Fruit fly (Drosophila melanogaster) whole organism, embryonic: ENCODE measurements around the gene CG6695.
A peak's percentile ranks its signal among the peaks of the same experiment; 100 is the strongest.

Source experiments
- Antp ChIP-seq: fragments of 200-800 bp; sonication (Bioruptor generic); optimal IDR thresholded peaks from 3 replicates; lab custom pipeline; 2016; ENCODE audit warnings: missing biosample characterization, missing genetic modification characterization
- B-H2 ChIP-seq: fragments of 200-800 bp; sonication (Bioruptor generic); optimal IDR thresholded peaks from 2 replicates; lab custom pipeline; 2018; ENCODE audit warnings: missing biosample characterization, mild to moderate bottlenecking, missing genetic modification characterization
- CG10147 ChIP-seq: fragments of 200-800 bp; sonication (Bioruptor generic); optimal IDR thresholded peaks from 2 replicates; lab custom pipeline; 2019; ENCODE audit warnings: missing biosample characterization, mild to moderate bottlenecking, missing genetic modification characterization, moderate library complexity
- CG11504 ChIP-seq: fragments of 200-800 bp; sonication (Bioruptor generic); optimal IDR thresholded peaks from 3 replicates; lab custom pipeline; 2019; ENCODE audit warnings: missing biosample characterization, mild to moderate bottlenecking, missing genetic modification characterization, moderate library complexity
- CG1233 ChIP-seq: fragments of 200-800 bp; sonication (Bioruptor generic); optimal IDR thresholded peaks from 4 replicates; lab custom pipeline; 2018; ENCODE audit warnings: missing biosample characterization, mild to moderate bottlenecking, missing genetic modification characterization
- CG12391 ChIP-seq: fragments of 200-800 bp; sonication (Bioruptor generic); optimal IDR thresholded peaks from 3 replicates; lab custom pipeline; 2018; ENCODE audit warnings: missing biosample characterization, mild to moderate bottlenecking, missing genetic modification characterization, moderate library complexity
- CG12769 ChIP-seq: fragments of 200-800 bp; sonication (Bioruptor generic); optimal IDR thresholded peaks from 2 replicates; lab custom pipeline; 2019; ENCODE audit warnings: missing biosample characterization, mild to moderate bottlenecking, missing genetic modification characterization, moderate library complexity
- CG12942 ChIP-seq: fragments of 200-800 bp; sonication (Bioruptor generic); optimal IDR thresholded peaks from 3 replicates; lab custom pipeline; 2016; ENCODE audit warnings: missing biosample characterization, missing genetic modification characterization
- CG13296 ChIP-seq: fragments of 200-800 bp; sonication (Bioruptor generic); optimal IDR thresholded peaks from 3 replicates; lab custom pipeline; 2018; ENCODE audit warnings: missing biosample characterization, mild to moderate bottlenecking, missing genetic modification characterization
- CG13624 ChIP-seq: fragments of 200-800 bp; sonication (Bioruptor generic); optimal IDR thresholded peaks from 2 replicates; lab custom pipeline; 2016; ENCODE audit warnings: missing biosample characterization, missing genetic modification characterization
- CG15011 ChIP-seq: fragments of 200-800 bp; sonication (Bioruptor generic); optimal IDR thresholded peaks from 3 replicates; lab custom pipeline; 2018; ENCODE audit warnings: missing biosample characterization, mild to moderate bottlenecking, missing genetic modification characterization
- CG15514 ChIP-seq: fragments of 200-800 bp; sonication (Bioruptor generic); optimal IDR thresholded peaks from 3 replicates; lab custom pipeline; 2017; ENCODE audit warnings: missing biosample characterization, missing genetic modification characterization, mild to moderate bottlenecking, moderate library complexity, missing genetic modification reagents
- CG17359 ChIP-seq: fragments of 200-800 bp; sonication (Bioruptor generic); optimal IDR thresholded peaks from 3 replicates; lab custom pipeline; 2018; ENCODE audit warnings: missing biosample characterization, mild to moderate bottlenecking, missing genetic modification characterization, moderate library complexity
- CG17802 ChIP-seq: fragments of 200-800 bp; sonication (Bioruptor generic); optimal IDR thresholded peaks from 2 replicates; lab custom pipeline; 2018; ENCODE audit warnings: missing biosample characterization, mild to moderate bottlenecking, missing genetic modification characterization, moderate library complexity
- CG18476 ChIP-seq: fragments of 200-800 bp; sonication (Bioruptor generic); optimal IDR thresholded peaks from 2 replicates; lab custom pipeline; 2016; ENCODE audit warnings: missing biosample characterization, mild to moderate bottlenecking, missing genetic modification characterization
- CG32767 ChIP-seq: fragments of 200-800 bp; sonication (Bioruptor generic); IDR thresholded peaks from 2 replicates; pipeline ENCODE4 v1.3.6; 2022; ENCODE audit warnings: missing biosample characterization, missing genetic modification characterization
- CG4730 ChIP-seq: fragments of 200-800 bp; sonication (Bioruptor generic); IDR thresholded peaks from 2 replicates; pipeline ENCODE4 v1.3.6; 2022; ENCODE audit warnings: missing biosample characterization, missing genetic modification characterization
- CG4820 ChIP-seq: fragments of 200-800 bp; sonication (Bioruptor generic); optimal IDR thresholded peaks from 3 replicates; lab custom pipeline; 2016; ENCODE audit warnings: missing biosample characterization, missing genetic modification characterization
- CG5180 ChIP-seq: fragments of 200-800 bp; sonication (Bioruptor generic); optimal IDR thresholded peaks from 3 replicates; lab custom pipeline; 2017; ENCODE audit warnings: missing biosample characterization, missing genetic modification characterization, mild to moderate bottlenecking, moderate library complexity, missing genetic modification reagents
- CG7928 ChIP-seq: fragments of 200-800 bp; sonication (Bioruptor generic); optimal IDR thresholded peaks from 2 replicates; lab custom pipeline; 2017; ENCODE audit warnings: missing biosample characterization, mild to moderate bottlenecking, missing genetic modification characterization
- HLH54F ChIP-seq: fragments of 200-800 bp; sonication (Bioruptor generic); optimal IDR thresholded peaks from 3 replicates; lab custom pipeline; 2016; ENCODE audit warnings: missing biosample characterization, missing genetic modification characterization
- Hey ChIP-seq: fragments of 200-800 bp; sonication (Bioruptor generic); optimal IDR thresholded peaks from 3 replicates; lab custom pipeline; 2018; ENCODE audit warnings: missing biosample characterization, mild to moderate bottlenecking, missing genetic modification characterization
- Hr39 ChIP-seq: fragments of >200 bp; optimal IDR thresholded peaks from 2 replicates; lab custom pipeline; 2017
- Hr78 ChIP-seq, 2 experiments: fragments of 200-800 bp in 1 of 2; fragments of >200 bp in 1 of 2; sonication (Bioruptor generic) in 1 of 2; optimal IDR thresholded peaks; 2 replicates each; lab custom pipeline; 2017 to 2019; ENCODE audit warnings: missing biosample characterization in 2 of 2, missing genetic modification characterization in 2 of 2, mild to moderate bottlenecking in 1 of 2, moderate library complexity in 1 of 2
- NK7.1 ChIP-seq: fragments of 200-800 bp; sonication (Bioruptor generic); optimal IDR thresholded peaks from 3 replicates; lab custom pipeline; 2016; ENCODE audit warnings: missing biosample characterization, missing genetic modification characterization
- Oaz ChIP-seq: fragments of 200-800 bp; sonication (Bioruptor generic); IDR thresholded peaks from 2 replicates; pipeline ENCODE4 v1.3.6; 2022; ENCODE audit warnings: missing biosample characterization, missing genetic modification characterization
- Rx ChIP-seq: fragments of 200-800 bp; sonication (Bioruptor generic); IDR thresholded peaks from 2 replicates; pipeline ENCODE4 v1.3.6; 2022; ENCODE audit warnings: missing biosample characterization, missing genetic modification characterization
- Scr ChIP-seq: fragments of 200-800 bp; sonication (Bioruptor generic); IDR thresholded peaks from 2 replicates; pipeline ENCODE4 v1.3.6; 2022; ENCODE audit warnings: missing biosample characterization, missing genetic modification characterization; ENCODE audit not compliant: partially characterized antibody
- Sry-β ChIP-seq: fragments of 200-800 bp; sonication (Bioruptor generic); optimal IDR thresholded peaks from 2 replicates; lab custom pipeline; 2018; ENCODE audit warnings: missing biosample characterization, mild to moderate bottlenecking, missing genetic modification characterization, moderate library complexity
- ab ChIP-seq: fragments of 200-800 bp; sonication (Bioruptor generic); optimal IDR thresholded peaks from 2 replicates; lab custom pipeline; 2016; ENCODE audit warnings: missing biosample characterization, missing genetic modification characterization
- bbx ChIP-seq: fragments of 200-800 bp; sonication (Bioruptor generic); IDR thresholded peaks from 2 replicates; pipeline ENCODE4 v1.3.6; 2022; ENCODE audit warnings: missing biosample characterization, missing genetic modification characterization; ENCODE audit not compliant: partially characterized antibody
- br ChIP-seq: fragments of >200 bp; optimal IDR thresholded peaks from 2 replicates; lab custom pipeline; 2017
- danr ChIP-seq: fragments of 200-800 bp; sonication (Bioruptor generic); IDR thresholded peaks from 2 replicates; pipeline ENCODE4 v1.3.6; 2022; ENCODE audit warnings: missing biosample characterization, missing genetic modification characterization
- esg ChIP-seq: fragments of 200-800 bp; sonication (Bioruptor generic); conservative IDR thresholded peaks from 2 replicates; pipeline ENCODE4 v1.3.6; 2022; ENCODE audit warnings: missing biosample characterization, missing genetic modification characterization
- ftz-f1 ChIP-seq: fragments of 200-800 bp; sonication (Bioruptor generic); optimal IDR thresholded peaks from 2 replicates; lab custom pipeline; 2016; ENCODE audit warnings: missing biosample characterization, missing genetic modification characterization
- gcm2 ChIP-seq: fragments of 200-800 bp; sonication (Bioruptor generic); optimal IDR thresholded peaks from 2 replicates; lab custom pipeline; 2016; ENCODE audit warnings: missing biosample characterization, missing genetic modification characterization
- gem ChIP-seq: fragments of 200-800 bp; sonication (Bioruptor generic); optimal IDR thresholded peaks from 2 replicates; lab custom pipeline; 2019; ENCODE audit warnings: missing biosample characterization, mild to moderate bottlenecking, missing genetic modification characterization, moderate library complexity
- hb ChIP-seq: fragments of 200-800 bp; sonication (Bioruptor generic); IDR thresholded peaks from 3 replicates; pipeline ENCODE4 v1.3.6; 2022; ENCODE audit warnings: missing biosample characterization, missing genetic modification characterization; ENCODE audit not compliant: partially characterized antibody
- ind ChIP-seq: fragments of 200-800 bp; sonication (Bioruptor generic); optimal IDR thresholded peaks from 3 replicates; lab custom pipeline; 2016; ENCODE audit warnings: missing biosample characterization, missing genetic modification characterization
- insv ChIP-seq, 2 experiments: fragments of 200-800 bp; sonication (Bioruptor generic); optimal IDR thresholded peaks; 3 replicates each; lab custom pipeline; 2016 to 2018; ENCODE audit warnings: missing biosample characterization in 2 of 2, missing genetic modification characterization in 2 of 2
- luna ChIP-seq: fragments of 200-800 bp; sonication (Bioruptor generic); optimal IDR thresholded peaks from 2 replicates; lab custom pipeline; 2016; ENCODE audit warnings: missing biosample characterization, missing genetic modification characterization
- nau ChIP-seq: fragments of 200-800 bp; sonication (Bioruptor generic); optimal IDR thresholded peaks from 3 replicates; lab custom pipeline; 2017; ENCODE audit warnings: missing biosample characterization, mild to moderate bottlenecking, missing genetic modification characterization, missing genetic modification reagents
- nmo ChIP-seq: fragments of 200-800 bp; sonication (Bioruptor generic); optimal IDR thresholded peaks from 2 replicates; lab custom pipeline; 2018; ENCODE audit warnings: missing biosample characterization, mild to moderate bottlenecking, missing genetic modification characterization, moderate library complexity
- pum ChIP-seq: fragments of 200-800 bp; sonication (Bioruptor generic); optimal IDR thresholded peaks from 2 replicates; lab custom pipeline; 2016; ENCODE audit warnings: missing biosample characterization, missing genetic modification characterization
- salm ChIP-seq: fragments of 200-800 bp; sonication (Bioruptor generic); optimal IDR thresholded peaks from 2 replicates; lab custom pipeline; 2018; ENCODE audit warnings: missing biosample characterization, mild to moderate bottlenecking, missing genetic modification characterization
- shn ChIP-seq: fragments of 200-800 bp; sonication (Bioruptor generic); optimal IDR thresholded peaks from 3 replicates; lab custom pipeline; 2016; ENCODE audit warnings: missing biosample characterization, missing genetic modification characterization
- sr ChIP-seq: fragments of 200-800 bp; sonication (Bioruptor generic); IDR thresholded peaks from 3 replicates; pipeline ENCODE4 v1.3.6; 2022; ENCODE audit warnings: missing biosample characterization, missing genetic modification characterization
- ttk ChIP-seq: fragments of 200-800 bp; sonication (Bioruptor generic); IDR thresholded peaks from 2 replicates; pipeline ENCODE4 v2.1.2; 2022; ENCODE audit warnings: missing biosample characterization, missing genetic modification characterization
- unc-4 ChIP-seq: fragments of 200-800 bp; sonication (Bioruptor generic); IDR thresholded peaks from 2 replicates; pipeline ENCODE4 v1.3.6; 2022; ENCODE audit warnings: missing biosample characterization, missing genetic modification characterization; ENCODE audit not compliant: partially characterized antibody
- zen ChIP-seq: fragments of 200-800 bp; sonication (Bioruptor generic); optimal IDR thresholded peaks from 3 replicates; lab custom pipeline; 2018; ENCODE audit warnings: missing biosample characterization, mild to moderate bottlenecking, missing genetic modification characterization, moderate library complexity

Gene CG6695

DNA sequence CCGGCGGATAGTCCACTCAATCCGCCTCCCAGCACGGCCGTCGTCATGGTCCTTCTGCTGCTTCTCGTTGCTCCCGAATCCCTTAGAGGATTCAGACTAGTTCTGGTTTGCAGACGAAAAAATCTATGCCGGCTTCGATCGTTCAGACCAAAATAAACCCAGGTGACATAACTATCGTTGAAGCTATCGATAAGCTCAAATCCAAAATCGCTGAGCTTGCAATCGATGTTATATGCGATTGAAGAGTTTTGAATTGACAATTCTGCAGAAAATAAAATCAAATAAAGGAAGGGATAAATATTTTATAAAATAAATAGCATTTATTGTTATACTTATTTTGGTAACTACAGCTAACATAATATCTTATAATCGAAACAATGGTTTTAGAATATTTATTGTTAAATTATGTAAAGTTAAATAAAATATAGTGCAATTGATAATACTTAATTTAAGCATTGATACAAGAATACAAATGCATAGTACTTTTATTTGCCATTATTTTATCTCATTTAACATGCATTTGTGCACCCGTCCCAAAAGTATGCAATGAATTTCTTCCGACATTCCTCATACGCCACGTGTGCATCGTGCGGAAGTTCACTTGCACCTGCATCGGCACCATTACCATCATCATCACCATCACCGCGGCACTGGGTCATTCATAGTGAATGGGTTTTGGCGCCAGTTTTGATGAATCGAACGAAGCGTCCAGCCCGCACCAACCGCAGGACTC, 6.9 kb downstream of the CG6695 start, which contains the start of gene Ppox (continued):
- no peak for TF ChIP-seq nau
- TF ChIP-seq luna (GFP tag; lab: Kevin White, UChicago) = no peak
- no peak for TF ChIP-seq Sry-β (GFP tag; lab: Kevin White, UChicago)
- TF ChIP-seq CG15011 (GFP tag; lab: Kevin White, UChicago) = no peak
- no peak for TF ChIP-seq Oaz (GFP tag; lab: Robert Waterston, UW)
- no peak for TF ChIP-seq CG32767 (GFP tag; lab: Robert Waterston, UW)
- TF ChIP-seq sr = no peak
- TF ChIP-seq CG7928 (GFP tag; lab: Kevin White, UChicago) = no peak
- TF ChIP-seq unc-4 (GFP tag; lab: Robert Waterston, UW) = peak; percentile 94
- no peak for TF ChIP-seq Rx (GFP tag; lab: Robert Waterston, UW)
- no peak for TF ChIP-seq CG10147 (GFP tag; lab: Kevin White, UChicago)
- no peak for TF ChIP-seq B-H2 (GFP tag; lab: Kevin White, UChicago)
- TF ChIP-seq bbx (GFP tag; lab: Robert Waterston, UW) = peak; percentile 94
- TF ChIP-seq HLH54F = no peak
- no peak for TF ChIP-seq CG5180
- no peak for TF ChIP-seq CG12769 (tag; lab: Kevin White, UChicago)
- no peak for TF ChIP-seq esg (GFP tag; lab: Robert Waterston, UW)
- TF ChIP-seq gcm2 = no peak
- TF ChIP-seq CG17802 (tag; lab: Kevin White, UChicago) = no peak
- TF ChIP-seq CG15514 (GFP tag; lab: Kevin White, UChicago) = peak; percentile 21
- no peak for TF ChIP-seq nmo (GFP tag; lab: Kevin White, UChicago)
- TF ChIP-seq zen (tag; lab: Kevin White, UChicago) = no peak
- TF ChIP-seq hb (GFP tag; lab: Robert Waterston, UW) = peak; percentile 85
- no peak for TF ChIP-seq pum (GFP tag; lab: Kevin White, UChicago)
- TF ChIP-seq Hey = no peak
- TF ChIP-seq Antp (GFP tag; lab: Kevin White, UChicago) = no peak
- no peak for TF ChIP-seq insv (GFP tag; optimal IDR thresholded peaks at IDR 0.05; lab: Kevin White, UChicago)
- no peak for TF ChIP-seq ab (GFP tag; lab: Kevin White, UChicago)
- no peak for TF ChIP-seq ind
- TF ChIP-seq CG17359 = no peak
- TF ChIP-seq CG18476 (GFP tag; lab: Kevin White, UChicago) = no peak
- TF ChIP-seq ttk (GFP tag; lab: Robert Waterston, UW) = no peak
- no peak for TF ChIP-seq NK7.1 (GFP tag; lab: Kevin White, UChicago)
- TF ChIP-seq gem (tag; lab: Kevin White, UChicago) = no peak
- no peak for TF ChIP-seq CG12942 (GFP tag; lab: Kevin White, UChicago)
- no peak for TF ChIP-seq shn (GFP tag; lab: Kevin White, UChicago)
- TF ChIP-seq ftz-f1 = no peak
- TF ChIP-seq CG4820 = no peak
- TF ChIP-seq CG13624 = no peak
- no peak for TF ChIP-seq salm
- TF ChIP-seq Hr39 (lab: Kevin White, UChicago) = no peak
- TF ChIP-seq CG11504 (tag; lab: Kevin White, UChicago) = no peak
- TF ChIP-seq CG13296 = no peak
- no peak for TF ChIP-seq danr
- no peak for TF ChIP-seq Hr78 (GFP tag; optimal IDR thresholded peaks at IDR 0.05; lab: Kevin White, UChicago)
- TF ChIP-seq Scr = peak; percentile 91
- no peak for TF ChIP-seq br (lab: Kevin White, UChicago)
- no peak for TF ChIP-seq CG4730
- TF ChIP-seq CG12391 (tag; lab: Kevin White, UChicago) = peak; percentile 8
- TF ChIP-seq CG1233 (GFP tag; lab: Kevin White, UChicago) = no peak
